Fruit fly (Drosophila melanogaster): ENCODE measurements around the gene Cyp4ae1.
A peak's percentile ranks its signal among the peaks of the same experiment; 100 is the strongest.

Cyp4ae1 gene

dm6 chrX:2137587-2138341 is 41.0 kb upstream of the Cyp4ae1 start (continued):
- TF ChIP-seq Ets97D (GFP tag; optimal IDR thresholded peaks at IDR 0.05) (peak; percentile 46), pb (GFP tag; optimal IDR thresholded peaks at IDR 0.05) (peak; percentile 80), ash1 (GFP tag; optimal IDR thresholded peaks at IDR 0.05) (peak; percentile 85), D19B (GFP tag; optimal IDR thresholded peaks at IDR 0.05) (peak; percentile 86), Dref (GFP tag; IDR thresholded peaks at IDR 0.05) (peak; percentile 42), CG8944 (GFP tag; optimal IDR thresholded peaks at IDR 0.05) (peak; percentile 78), Hey (tag; optimal IDR thresholded peaks at IDR 0.05) (peak; percentile 94), ac (GFP tag; optimal IDR thresholded peaks at IDR 0.05) (peak; percentile 99), gsb (GFP tag; IDR thresholded peaks at IDR 0.05) (peak; percentile 98), CG8290 (GFP tag; optimal IDR thresholded peaks at IDR 0.05) (peak; percentile 96), CG8290 (tag; optimal IDR thresholded peaks at IDR 0.05) (peak; percentile 88 to 94), CG4617 (GFP tag; optimal IDR thresholded peaks at IDR 0.05; ENCODE audit: borderline replicate concordance) (peak; percentile 94), CG1024 (GFP tag; IDR thresholded peaks at IDR 0.05) (peak; percentile 93), CG3726 (GFP tag; IDR thresholded peaks at IDR 0.05) (peak; percentile 98), run (tag; optimal IDR thresholded peaks at IDR 0.05) (peak; percentile 99), CG8089 (GFP tag; optimal IDR thresholded peaks at IDR 0.05) (peak; percentile 79), CG16815 (GFP tag; optimal IDR thresholded peaks at IDR 0.05) (peak; percentile 99), H15 (GFP tag; IDR thresholded peaks at IDR 0.05) (peak; percentile 98), Dbx (GFP tag; IDR thresholded peaks at IDR 0.05) (peak; percentile 99), CG8924 (tag; optimal IDR thresholded peaks at IDR 0.05) (peak; percentile 99), Nf-YC (tag; optimal IDR thresholded peaks at IDR 0.05) (peak; percentile 92), toy (GFP tag; IDR thresholded peaks at IDR 0.05) (peak; percentile 98), pzg (GFP tag; optimal IDR thresholded peaks at IDR 0.05) (peak; percentile 20), nau (GFP tag; optimal IDR thresholded peaks at IDR 0.05) (peak; percentile 98), scrt (GFP tag; optimal IDR thresholded peaks at IDR 0.05) (peak; percentile 98), Asciz (GFP tag; optimal IDR thresholded peaks at IDR 0.05) (peak; percentile 99), Rx (GFP tag; IDR thresholded peaks at IDR 0.05) (peak; percentile 96), CG7786 (GFP tag; optimal IDR thresholded peaks at IDR 0.05) (peak; percentile 95), twi (tag; optimal IDR thresholded peaks at IDR 0.05) (peak; percentile 97), Six4 (GFP tag; optimal IDR thresholded peaks at IDR 0.05) (peak; percentile 98), CG12659 (GFP tag; optimal IDR thresholded peaks at IDR 0.05) (peak; percentile 98), Dfd (GFP tag; optimal IDR thresholded peaks at IDR 0.05) (no peak), Hmx (GFP tag; optimal IDR thresholded peaks at IDR 0.05) (peak; percentile 91), CG4360 (GFP tag; IDR thresholded peaks at IDR 0.05) (peak; percentile 91), croc (GFP tag; conservative IDR thresholded peaks at IDR 0.05) (peak; percentile 99), bowl (GFP tag; IDR thresholded peaks at IDR 0.05) (peak; percentile 96), knrl (GFP tag; IDR thresholded peaks at IDR 0.05; ENCODE audit: partially characterized antibody) (peak; percentile 72), peb (GFP tag; IDR thresholded peaks at IDR 0.05) (peak; percentile 99), Xbp1 (GFP tag; optimal IDR thresholded peaks at IDR 0.05) (peak; percentile 98), Nf-YB (GFP tag; optimal IDR thresholded peaks at IDR 0.05) (peak; percentile 88), CG7271 (tag; optimal IDR thresholded peaks at IDR 0.05) (peak; percentile 99), D19A (tag; optimal IDR thresholded peaks at IDR 0.05) (peak; percentile 98), bcd (GFP tag; optimal IDR thresholded peaks at IDR 0.05) (peak; percentile 99), CG18476 (GFP tag; optimal IDR thresholded peaks at IDR 0.05) (peak; percentile 99), esg (GFP tag; conservative IDR thresholded peaks at IDR 0.05) (peak; percentile 99), MESR4 (GFP tag; optimal IDR thresholded peaks at IDR 0.05) (peak; percentile 58), CG12236 (GFP tag; optimal IDR thresholded peaks at IDR 0.05) (peak; percentile 90), unc-4 (GFP tag; IDR thresholded peaks at IDR 0.05; ENCODE audit: partially characterized antibody) (no peak), CG11398 (GFP tag; optimal IDR thresholded peaks at IDR 0.05) (peak; percentile 67), CG34376 (GFP tag; optimal IDR thresholded peaks at IDR 0.05) (peak; percentile 99)
